Fruit fly (Drosophila melanogaster): ENCODE results near the gene CG4511.
A peak's percentile ranks its signal among the peaks of the same experiment; 100 is the strongest.

CG4511 gene

DNA sequence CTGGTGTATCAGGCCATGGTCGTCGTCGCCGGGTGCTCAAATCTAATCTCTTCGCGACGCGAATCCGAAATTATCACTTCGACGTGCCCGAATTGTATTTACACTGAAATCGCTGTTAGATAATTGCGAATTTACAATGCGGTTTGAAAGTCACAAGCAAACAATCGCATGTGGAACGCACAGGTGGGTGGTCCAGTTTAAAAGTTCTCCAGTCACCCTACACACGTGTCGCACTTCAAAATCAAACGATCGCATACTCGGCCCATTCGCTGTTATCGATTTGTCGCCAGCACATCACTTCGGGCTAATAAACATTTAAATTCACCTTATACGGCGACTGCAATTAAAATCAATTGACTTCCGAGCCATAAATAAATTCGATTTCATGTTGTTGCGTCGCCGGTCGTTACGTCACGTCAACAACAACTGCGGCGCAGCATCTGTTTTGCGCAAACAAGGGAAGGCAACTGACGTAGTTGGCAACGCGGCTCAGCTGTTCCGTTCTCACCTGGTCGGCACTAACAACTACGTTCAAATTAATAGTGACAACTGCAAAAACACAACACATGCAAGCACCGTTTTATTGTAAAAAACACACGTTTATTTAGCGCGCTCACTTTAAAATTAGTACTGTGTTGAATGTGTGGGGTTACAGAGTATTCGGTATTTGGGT is 8.6 kb downstream of the CG4511 start, which contains the start of gene CG6574 (continued):
- TF ChIP-seq CG7271 (tag; optimal IDR thresholded peaks at IDR 0.05) (no peak), oc (tag; optimal IDR thresholded peaks at IDR 0.05) (no peak), CG2129 (GFP tag; IDR thresholded peaks at IDR 0.05; ENCODE audit: partially characterized antibody) (no peak), hkb (optimal IDR thresholded peaks at IDR 0.05) (no peak), hkb (GFP tag; IDR thresholded peaks at IDR 0.05) (peak; percentile 39), bowl (GFP tag; IDR thresholded peaks at IDR 0.05) (no peak), CG3838 (GFP tag; optimal IDR thresholded peaks at IDR 0.05) (peak; percentile 17), tna (GFP tag; IDR thresholded peaks at IDR 0.05; ENCODE audit: partially characterized antibody) (no peak), CG14441 (GFP tag; IDR thresholded peaks at IDR 0.05) (no peak), CG1233 (GFP tag; optimal IDR thresholded peaks at IDR 0.05) (no peak), Xrp1 (GFP tag; IDR thresholded peaks at IDR 0.05) (peak; percentile 22; the same call in 1 of the 2 replicates), Camta (GFP tag; optimal IDR thresholded peaks at IDR 0.05) (no peak), sd (tag; optimal IDR thresholded peaks at IDR 0.05) (no peak), Hr78 (GFP tag; optimal IDR thresholded peaks at IDR 0.05) (no peak), CG31224 (GFP tag; IDR thresholded peaks at IDR 0.05) (no peak), CG17361 (GFP tag; IDR thresholded peaks at IDR 0.05) (0 out of 3 replicates have a peak, but pooled peaks have one; percentile 14), CG8924 (tag; optimal IDR thresholded peaks at IDR 0.05) (peak; percentile 5), CG7928 (GFP tag; optimal IDR thresholded peaks at IDR 0.05) (no peak), NC2β (GFP tag; optimal IDR thresholded peaks at IDR 0.05) (no peak), croc (GFP tag; conservative IDR thresholded peaks at IDR 0.05) (no peak), Kr (GFP tag; optimal IDR thresholded peaks at IDR 0.05) (no peak), CG13624 (GFP tag; optimal IDR thresholded peaks at IDR 0.05) (peak; percentile 8), chinmo (GFP tag; IDR thresholded peaks at IDR 0.05; ENCODE audit: partially characterized antibody) (peak; percentile 79; the same call in 3 of the 4 replicates), CG6791 (GFP tag; IDR thresholded peaks at IDR 0.05; ENCODE audit: partially characterized antibody) (no peak), Opbp (GFP tag; IDR thresholded peaks at IDR 0.05; ENCODE audit: partially characterized antibody) (0 out of 3 replicates have a peak, but pooled peaks have one; percentile 14), vvl (GFP tag; IDR thresholded peaks at IDR 0.05) (peak; percentile 59; the same call in 1 of the 2 replicates), Xbp1 (GFP tag; optimal IDR thresholded peaks at IDR 0.05) (no peak), CG43689 (GFP tag; IDR thresholded peaks at IDR 0.05) (no peak), bsh (GFP tag; optimal IDR thresholded peaks at IDR 0.05) (no peak), Hsf (GFP tag; optimal IDR thresholded peaks at IDR 0.05) (no peak), E2f1 (GFP tag; IDR thresholded peaks at IDR 0.05) (0 out of 2 replicates have a peak, but pooled peaks have one; percentile 5), CG4424 (GFP tag; optimal IDR thresholded peaks at IDR 0.05) (no peak), CG8281 (tag; optimal IDR thresholded peaks at IDR 0.05) (no peak), CG6854 (GFP tag; optimal IDR thresholded peaks at IDR 0.05) (no peak), CG7556 (GFP tag; optimal IDR thresholded peaks at IDR 0.05) (peak; percentile 5), CG17829 (tag; optimal IDR thresholded peaks at IDR 0.05) (peak; percentile 3), CG3281 (GFP tag; optimal IDR thresholded peaks at IDR 0.05) (peak; percentile 12), Fer1 (GFP tag; optimal IDR thresholded peaks at IDR 0.05) (peak; percentile 26), CkIIα-i1 (GFP tag; IDR thresholded peaks at IDR 0.05) (no peak), wek (GFP tag; optimal IDR thresholded peaks at IDR 0.05) (peak; percentile 2), cwo (GFP tag; optimal IDR thresholded peaks at IDR 0.05) (peak; percentile 17), CG1647 (GFP tag; optimal IDR thresholded peaks at IDR 0.05) (no peak), CG8388 (GFP tag; optimal IDR thresholded peaks at IDR 0.05) (no peak), sens (GFP tag) (peak; percentile 86), CG7786 (GFP tag; optimal IDR thresholded peaks at IDR 0.05) (no peak), kah (GFP tag; optimal IDR thresholded peaks at IDR 0.05) (peak; percentile 45), HmgD (GFP tag; optimal IDR thresholded peaks at IDR 0.05) (no peak), CG11247 (GFP tag; IDR thresholded peaks at IDR 0.05) (no peak), crc (GFP tag; optimal IDR thresholded peaks at IDR 0.05) (no peak), ara (GFP tag; IDR thresholded peaks at IDR 0.05) (no peak)

All from whole organism, embryonic.